Worm (Caenorhabditis elegans): ENCODE results near the gene rml-4.

rml-4 gene

DNA sequence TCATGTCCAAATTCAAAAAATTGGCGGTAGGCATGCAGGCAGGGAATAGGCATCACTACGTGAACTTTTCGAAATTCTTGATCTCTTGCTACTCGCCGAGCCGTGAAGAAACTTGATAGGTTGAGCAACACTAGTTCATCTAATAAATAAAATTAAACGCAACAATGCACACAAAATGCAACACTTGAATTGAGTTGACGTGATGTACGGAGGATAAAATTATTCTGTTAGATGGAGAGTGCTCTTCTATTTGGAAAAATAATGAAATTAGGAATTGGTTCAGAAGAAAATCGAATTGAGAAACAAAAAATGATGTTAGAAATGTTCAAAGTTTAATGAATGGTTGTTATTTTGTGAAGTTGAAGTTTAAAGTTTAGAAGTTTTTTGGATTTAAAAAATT is 18.0 kb upstream of the rml-4 start:
- TF ChIP-seq unc-42 (tag; optimal IDR thresholded peaks at IDR 0.05) (peak; percentile 41), C08G9.2 (tag; optimal IDR thresholded peaks at IDR 0.05) (no peak), npax-4 (tag; optimal IDR thresholded peaks at IDR 0.05) (no peak), ets-4 (tag; optimal IDR thresholded peaks at IDR 0.05) (no peak)

DNA sequence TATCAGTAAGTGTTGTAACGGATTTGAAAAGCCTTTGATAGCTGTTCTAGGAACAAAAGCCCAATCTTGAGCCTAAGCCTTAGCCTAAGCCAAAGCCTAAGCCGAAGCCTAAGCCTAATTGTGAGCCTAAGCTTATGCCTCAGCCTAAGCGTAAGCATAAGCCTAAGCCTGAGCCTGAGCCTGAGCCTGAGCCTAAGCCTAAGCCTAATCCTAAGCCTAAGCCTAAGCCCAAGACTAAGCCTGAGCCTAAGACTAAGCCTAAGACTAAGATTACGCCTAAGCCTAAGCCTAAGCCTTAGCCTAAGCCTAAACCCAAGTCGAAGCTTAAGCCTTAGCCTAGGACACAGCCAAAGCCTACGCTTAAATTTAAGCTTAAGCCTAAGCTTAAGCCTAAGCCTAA is 17.3 kb upstream of the rml-4 start:
- no peak for TF ChIP-seq ceh-45 (GFP tag; IDR thresholded peaks at IDR 0.05)
- TF ChIP-seq dmd-4 (tag; optimal IDR thresholded peaks at IDR 0.05; ENCODE audit: borderline replicate concordance): no peak
- TF ChIP-seq ref-2 (tag; optimal IDR thresholded peaks at IDR 0.05): no peak
- TF ChIP-seq pqm-1 (tag; optimal IDR thresholded peaks at IDR 0.05): no peak
- TF ChIP-seq dve-1 (tag; optimal IDR thresholded peaks at IDR 0.05): peak; percentile 80
- no peak for TF ChIP-seq pha-2 (tag; optimal IDR thresholded peaks at IDR 0.05)
- no peak for TF ChIP-seq hlh-13 (GFP tag; optimal IDR thresholded peaks at IDR 0.05)

DNA sequence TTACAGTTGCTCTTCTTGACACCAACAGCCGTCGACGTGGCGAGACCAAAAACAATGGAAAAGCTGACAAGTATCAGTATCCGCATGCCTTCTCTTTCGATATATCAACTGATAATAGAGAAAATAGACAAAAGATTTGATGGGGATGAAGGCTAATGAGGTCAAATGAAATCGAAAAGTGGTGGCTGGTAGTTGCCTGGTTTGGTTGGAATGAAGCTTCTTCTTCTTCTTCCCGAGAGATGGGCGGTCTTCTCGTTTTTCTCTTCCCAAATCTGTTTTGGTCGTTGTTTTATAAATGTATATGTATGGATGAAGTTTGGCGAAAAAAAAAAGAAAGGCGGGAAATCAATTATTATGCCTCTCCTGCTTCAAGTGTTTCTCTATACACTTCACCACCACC is 13.2 kb upstream of the rml-4 start, which contains the start of gene C01F1.5:
Gene C01F1.5, minus strand, starts transcription at position 103 of the 400 bp plus-strand sequence.
- TF ChIP-seq hlh-6 (tag; optimal IDR thresholded peaks at IDR 0.05) (no peak), pax-1 (tag; optimal IDR thresholded peaks at IDR 0.05) (no peak), che-1 (tag; optimal IDR thresholded peaks at IDR 0.05) (no peak), pha-4 (tag; optimal IDR thresholded peaks at IDR 0.05) (no peak), nhr-11 (tag; optimal IDR thresholded peaks at IDR 0.05) (no peak), zip-5 (tag; optimal IDR thresholded peaks at IDR 0.05) (no peak), C38D4.7 (GFP tag; optimal IDR thresholded peaks at IDR 0.05) (no peak), hlh-8 (tag; optimal IDR thresholded peaks at IDR 0.05) (no peak), unc-42 (tag; optimal IDR thresholded peaks at IDR 0.05) (no peak), unc-86 (tag; optimal IDR thresholded peaks at IDR 0.05) (no peak), K09A11.1 (tag; optimal IDR thresholded peaks at IDR 0.05; ENCODE audit: insufficient read depth) (no peak), sdc-2 (tag; optimal IDR thresholded peaks at IDR 0.05) (no peak), sox-2 (GFP tag; IDR thresholded peaks at IDR 0.05) (no peak), unc-55 (GFP tag; optimal IDR thresholded peaks at IDR 0.05) (no peak), ztf-16 (tag; optimal IDR thresholded peaks at IDR 0.05) (no peak), hlh-15 (tag; optimal IDR thresholded peaks at IDR 0.05) (no peak), ref-2 (tag; optimal IDR thresholded peaks at IDR 0.05) (no peak), C08G9.2 (tag; optimal IDR thresholded peaks at IDR 0.05) (no peak), sox-4 (tag; optimal IDR thresholded peaks at IDR 0.05) (no peak)

DNA sequence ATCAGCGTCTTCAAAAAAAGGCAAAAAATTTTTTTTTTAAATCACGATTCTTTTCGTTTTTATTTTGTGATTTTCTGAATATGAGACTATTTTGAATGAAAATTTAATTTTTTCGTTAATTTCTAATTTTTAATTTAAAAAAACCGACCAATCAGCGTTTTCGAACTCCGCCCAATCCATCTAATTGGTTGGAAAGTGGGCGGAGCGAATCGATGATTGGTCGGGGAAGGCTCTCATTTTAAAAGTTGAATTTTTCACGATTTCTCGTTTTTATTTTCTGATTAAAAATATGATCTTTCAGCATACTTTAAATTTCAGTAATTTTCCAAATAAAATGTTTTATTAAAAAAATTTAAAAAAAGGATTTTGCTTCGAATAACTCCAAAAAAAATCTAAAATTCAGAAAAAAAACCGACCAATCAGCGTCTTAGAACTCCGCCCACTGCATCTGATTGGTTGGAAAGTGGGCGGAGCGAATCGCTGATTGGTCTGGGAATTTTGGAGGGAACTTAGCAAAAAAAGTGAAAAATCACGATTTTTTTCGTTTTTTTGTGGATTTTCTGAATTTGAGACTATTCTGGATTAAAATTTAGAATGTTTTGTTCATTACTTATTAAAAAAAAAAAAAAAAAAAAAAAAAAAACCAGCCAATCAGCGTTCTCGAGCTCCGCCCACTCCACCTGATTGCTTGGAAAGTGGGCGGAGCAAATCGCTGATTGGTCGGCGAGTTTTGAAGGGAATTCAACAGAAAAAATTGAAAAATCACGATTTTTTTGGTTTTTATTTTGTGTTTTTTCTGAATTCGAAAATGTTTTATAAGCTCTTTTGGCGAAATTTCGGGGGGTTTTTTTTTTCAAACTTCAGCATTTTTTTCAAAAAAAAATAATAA is 10.4 kb upstream of the rml-4 start:
- TF ChIP-seq ceh-2 (tag; optimal IDR thresholded peaks at IDR 0.05) (no peak), nfya-1 (tag; optimal IDR thresholded peaks at IDR 0.05) (peak; percentile 81), unc-86 (tag; optimal IDR thresholded peaks at IDR 0.05) (no peak)

DNA sequence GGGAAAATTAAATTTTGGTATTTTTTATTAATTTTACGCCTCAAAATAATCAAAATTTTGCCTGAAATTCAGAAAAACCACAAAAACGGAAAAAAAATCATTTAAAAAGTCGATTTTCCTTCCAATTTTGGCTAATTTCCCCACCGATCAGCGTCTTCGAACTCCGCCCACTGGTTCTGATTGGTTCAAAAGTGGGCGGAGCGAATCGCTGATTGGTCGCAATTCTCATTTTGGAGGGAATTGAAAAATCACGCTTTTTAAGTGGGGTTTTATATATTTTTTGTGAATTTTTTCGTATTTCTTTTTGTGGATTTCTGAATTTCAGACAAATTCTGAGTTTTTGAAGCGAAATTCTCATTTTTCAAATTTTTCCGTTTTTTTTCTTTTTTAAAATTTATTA is 8.0 kb upstream of the rml-4 start:
- TF ChIP-seq nfya-1 (tag; optimal IDR thresholded peaks at IDR 0.05) (peak; percentile 83), ttx-3 (tag; optimal IDR thresholded peaks at IDR 0.05) (no peak)

DNA sequence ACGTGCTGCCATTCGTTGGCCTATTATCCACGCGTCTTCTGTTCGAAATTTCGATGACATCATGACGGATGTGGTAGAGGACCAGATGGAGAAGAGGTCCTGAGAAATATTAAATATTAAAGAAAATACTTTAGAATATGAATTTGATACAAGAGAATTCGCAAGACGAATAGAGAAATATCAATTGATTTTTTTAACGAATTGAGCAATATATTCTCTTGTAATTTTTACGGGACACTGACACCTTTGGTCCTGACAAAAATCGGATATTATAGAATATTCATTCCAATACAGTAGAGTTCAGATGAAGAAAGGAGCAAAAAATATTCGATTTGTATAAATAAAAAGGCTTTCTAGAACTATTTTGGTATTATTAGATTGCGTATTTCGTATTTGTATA is 6.8 kb upstream of the rml-4 start, which contains the start of gene C01F1.6:
Gene C01F1.6, minus strand, starts transcription at position 101 of the 400 bp plus-strand sequence.
- TF ChIP-seq nhr-11 (tag; optimal IDR thresholded peaks at IDR 0.05) (no peak), ceh-22 (tag; optimal IDR thresholded peaks at IDR 0.05) (no peak), gmeb-2 (tag; optimal IDR thresholded peaks at IDR 0.05) (no peak), ceh-31 (tag; optimal IDR thresholded peaks at IDR 0.05) (no peak), pqm-1 (tag; optimal IDR thresholded peaks at IDR 0.05) (no peak), F13H6.1 (tag; optimal IDR thresholded peaks at IDR 0.05) (no peak), npax-4 (tag; optimal IDR thresholded peaks at IDR 0.05) (no peak), ceh-30 (tag; optimal IDR thresholded peaks at IDR 0.05) (no peak), pha-4 (tag; optimal IDR thresholded peaks at IDR 0.05) (no peak), pag-3 (tag; optimal IDR thresholded peaks at IDR 0.05; ENCODE audit: borderline replicate concordance) (no peak), ref-2 (tag; optimal IDR thresholded peaks at IDR 0.05) (no peak)
